Worm (Caenorhabditis elegans): ENCODE measurements around the gene ZK1010.2.

Gene ZK1010.2

DNA sequence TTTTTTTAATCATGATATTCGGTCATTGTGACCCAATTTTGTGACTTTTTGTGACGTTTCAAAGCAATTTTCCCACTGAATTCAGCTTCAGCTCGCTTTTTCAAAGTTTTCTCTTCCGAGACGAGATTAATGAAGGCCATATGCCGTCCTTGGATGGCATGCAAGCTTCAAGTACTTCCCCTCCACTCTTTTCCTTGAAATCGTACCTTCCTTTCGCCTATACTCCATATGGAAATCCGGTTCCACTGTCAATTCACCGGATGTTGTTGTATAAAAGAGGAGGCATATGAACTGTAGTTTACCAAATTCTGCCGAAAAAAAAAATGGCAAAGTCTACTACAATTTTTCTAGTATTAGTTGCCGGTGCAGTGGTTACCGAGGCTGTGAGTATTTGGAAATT is 3.1 kb upstream of the ZK1010.2 start, which contains the start of gene ZK1010.4:
Gene ZK1010.4, plus strand, starts transcription at position 301 of the 400 bp plus-strand sequence.
- TF ChIP-seq ztf-16 (tag; optimal IDR thresholded peaks at IDR 0.05) = no peak
- TF ChIP-seq fkh-6 (tag; optimal IDR thresholded peaks at IDR 0.05) = no peak
- no peak for TF ChIP-seq hlh-30 (tag; optimal IDR thresholded peaks at IDR 0.05; ENCODE audit: insufficient read depth)
- TF ChIP-seq madf-2 (tag; optimal IDR thresholded peaks at IDR 0.05) = no peak
- TF ChIP-seq ceh-34 (tag; optimal IDR thresholded peaks at IDR 0.05) = no peak
- no peak for TF ChIP-seq pha-4 (tag; optimal IDR thresholded peaks at IDR 0.05)
- no peak for TF ChIP-seq ama-1 (optimal IDR thresholded peaks at IDR 0.05)
- TF ChIP-seq C38D4.7 (GFP tag; optimal IDR thresholded peaks at IDR 0.05) = no peak
- TF ChIP-seq pat-9 (tag; optimal IDR thresholded peaks at IDR 0.05) = no peak
- no peak for TF ChIP-seq unc-86 (tag; optimal IDR thresholded peaks at IDR 0.05)
- no peak for TF ChIP-seq elt-2 (tag; optimal IDR thresholded peaks at IDR 0.05)
- no peak for TF ChIP-seq ttx-3 (tag; optimal IDR thresholded peaks at IDR 0.05)
- no peak for TF ChIP-seq hlh-8 (tag; optimal IDR thresholded peaks at IDR 0.05)
- no peak for TF ChIP-seq ceh-9 (tag; optimal IDR thresholded peaks at IDR 0.05)
- no peak for TF ChIP-seq K09A11.1 (tag; optimal IDR thresholded peaks at IDR 0.05; ENCODE audit: insufficient read depth)

DNA sequence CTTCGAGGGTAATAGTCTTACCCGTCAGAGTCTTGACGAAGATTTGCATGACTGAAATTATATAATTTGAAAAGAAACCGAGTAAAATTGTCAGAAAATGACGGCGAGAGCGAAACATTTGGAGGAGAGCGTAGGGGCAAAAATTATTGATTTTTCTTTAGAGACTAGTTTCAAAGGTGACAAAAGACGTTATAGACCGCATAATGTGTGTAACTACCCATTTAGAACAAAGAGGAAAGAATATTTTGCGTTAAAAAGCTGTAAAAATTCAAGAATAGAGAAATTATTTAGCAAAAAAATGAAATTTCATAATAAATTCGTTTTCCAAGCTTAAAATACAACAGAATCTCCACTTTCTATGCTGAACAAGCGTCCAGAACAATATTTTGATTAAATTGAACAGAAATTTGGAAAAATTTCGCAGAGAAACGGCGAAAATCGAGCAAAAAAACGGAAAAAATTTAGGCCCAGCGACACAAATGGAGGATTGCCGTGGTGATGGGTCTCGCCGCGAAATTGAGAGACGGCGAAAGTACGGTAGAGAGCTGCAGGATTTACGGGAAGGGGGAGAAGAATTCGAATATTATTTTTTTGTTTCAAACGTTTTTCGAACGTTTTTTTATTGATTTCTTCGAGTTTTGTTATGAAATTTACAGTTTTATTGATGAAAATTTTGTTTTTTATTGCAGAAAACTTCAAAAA is 962 bp upstream of the ZK1010.2 start, which contains the start of the genes ubq-2 and frg-1:
Gene ubq-2, minus strand, starts transcription at position 51 of the 702 bp plus-strand sequence.
Gene frg-1, plus strand, starts transcription at position 690 of the 702 bp plus-strand sequence.
- TF ChIP-seq hlh-15 (tag; optimal IDR thresholded peaks at IDR 0.05) = no peak
- no peak for TF ChIP-seq K09A11.1 (tag; optimal IDR thresholded peaks at IDR 0.05; ENCODE audit: insufficient read depth)
- TF ChIP-seq C38D4.7 (GFP tag; optimal IDR thresholded peaks at IDR 0.05) = no peak
- TF ChIP-seq elt-2 (tag; optimal IDR thresholded peaks at IDR 0.05) = peak; percentile 17
- TF ChIP-seq odd-2 (tag; optimal IDR thresholded peaks at IDR 0.05) = no peak
- TF ChIP-seq tbx-2 (tag; optimal IDR thresholded peaks at IDR 0.05) = peak; percentile 6
- TF ChIP-seq ets-4 (tag; optimal IDR thresholded peaks at IDR 0.05) = no peak
- TF ChIP-seq nfya-1 (tag; optimal IDR thresholded peaks at IDR 0.05) = peak; percentile 92
- peak; percentile 0 for TF ChIP-seq ceh-34 (tag; optimal IDR thresholded peaks at IDR 0.05)
- TF ChIP-seq ceh-31 (tag; optimal IDR thresholded peaks at IDR 0.05) = peak; percentile 29
- no peak for TF ChIP-seq ceh-6 (GFP tag; optimal IDR thresholded peaks at IDR 0.05)
- TF ChIP-seq mec-3 (tag; optimal IDR thresholded peaks at IDR 0.05; ENCODE audit: borderline replicate concordance) = no peak
- no peak for TF ChIP-seq fax-1 (tag; optimal IDR thresholded peaks at IDR 0.05)
- TF ChIP-seq K02D7.2 (tag; optimal IDR thresholded peaks at IDR 0.05) = no peak
- TF ChIP-seq ceh-48 (tag; optimal IDR thresholded peaks at IDR 0.05) = peak; percentile 56
- peak; percentile 2 for TF ChIP-seq dve-1 (tag; optimal IDR thresholded peaks at IDR 0.05)
- TF ChIP-seq ref-2 (tag; optimal IDR thresholded peaks at IDR 0.05) = no peak

ce11 chrIII:12972398-12972797 is 5.3 kb downstream of the ZK1010.2 start, which contains the start of gene bckd-1A:
TSS of gene bckd-1A (minus strand) at chrIII:12972498.
- TF ChIP-seq C08G9.2 (tag; optimal IDR thresholded peaks at IDR 0.05) = no peak
- TF ChIP-seq pha-4 (tag; optimal IDR thresholded peaks at IDR 0.05) = no peak
- TF ChIP-seq C38D4.7 (GFP tag; optimal IDR thresholded peaks at IDR 0.05) = no peak
- no peak for TF ChIP-seq zip-5 (tag; optimal IDR thresholded peaks at IDR 0.05)
- TF ChIP-seq hlh-30 (tag; optimal IDR thresholded peaks at IDR 0.05; ENCODE audit: insufficient read depth) = no peak
- TF ChIP-seq tbx-2 (tag; optimal IDR thresholded peaks at IDR 0.05) = no peak
- TF ChIP-seq madf-2 (tag; optimal IDR thresholded peaks at IDR 0.05) = no peak
- TF ChIP-seq ahr-1 (tag; optimal IDR thresholded peaks at IDR 0.05) = no peak
- no peak for TF ChIP-seq unc-42 (tag; optimal IDR thresholded peaks at IDR 0.05)
- no peak for TF ChIP-seq pqm-1 (tag; optimal IDR thresholded peaks at IDR 0.05)
- no peak for TF ChIP-seq dve-1 (tag; optimal IDR thresholded peaks at IDR 0.05)
- TF ChIP-seq sox-4 (tag; optimal IDR thresholded peaks at IDR 0.05) = no peak
- no peak for TF ChIP-seq pha-2 (tag; optimal IDR thresholded peaks at IDR 0.05)
- no peak for TF ChIP-seq ceh-22 (tag; optimal IDR thresholded peaks at IDR 0.05)
- no peak for TF ChIP-seq mec-3 (tag; optimal IDR thresholded peaks at IDR 0.05; ENCODE audit: borderline replicate concordance)
- TF ChIP-seq ceh-19 (GFP tag; optimal IDR thresholded peaks at IDR 0.05) = no peak
- TF ChIP-seq unc-86 (tag; optimal IDR thresholded peaks at IDR 0.05) = no peak

Data from whole organism, late embryonic.